Worm (Caenorhabditis elegans) whole organism, L1 larva: ENCODE results near the gene pals-34.

Source experiments
- C04F5.9 ChIP-seq: sonication (generic microtip); optimal IDR thresholded peaks from 2 replicates; lab custom pipeline; 2016; ENCODE audit warnings: missing genetic modification characterization, missing compliant biosample characterization
- C16A3.4 ChIP-seq: fragments of 150-350 bp; optimal IDR thresholded peaks from 2 replicates; lab custom pipeline; 2014; ENCODE audit warnings: missing biosample characterization, missing genetic modification characterization
- alr-1 ChIP-seq: fragments of 200-800 bp; sonication (Bioruptor generic); optimal IDR thresholded peaks from 2 replicates; lab custom pipeline; 2018; ENCODE audit warnings: borderline replicate concordance, mild to moderate bottlenecking, missing genetic modification characterization, missing compliant biosample characterization
- aly-2 ChIP-seq: fragments of 150-350 bp; optimal IDR thresholded peaks from 2 replicates; lab custom pipeline; 2014; ENCODE audit warnings: missing biosample characterization, missing genetic modification characterization
- blmp-1 ChIP-seq: fragments of 150-350 bp; optimal IDR thresholded peaks from 2 replicates; lab custom pipeline; 2014; ENCODE audit warnings: missing biosample characterization, missing genetic modification characterization
- ceh-82 ChIP-seq, 3 experiments: fragments of 150-350 bp in 1 of 3; sonication (generic microtip) in 2 of 3; optimal IDR thresholded peaks; 2 replicates each; lab custom pipeline; 2014 to 2017; ENCODE audit warnings: missing biosample characterization in 3 of 3, missing genetic modification characterization in 3 of 3
- ceh-88 ChIP-seq: fragments of 200-800 bp; sonication (Bioruptor generic); IDR thresholded peaks from 2 replicates; pipeline ENCODE4 v1.3.6; 2022; ENCODE audit warnings: missing genetic modification characterization, missing compliant biosample characterization
- ces-1 ChIP-seq: fragments of 150-350 bp; optimal IDR thresholded peaks from 2 replicates; lab custom pipeline; 2014; ENCODE audit warnings: missing biosample characterization, missing genetic modification reagents, missing genetic modification characterization
- dsc-1 ChIP-seq: sonication (generic microtip); optimal IDR thresholded peaks from 2 replicates; lab custom pipeline; 2016; ENCODE audit warnings: mild to moderate bottlenecking, missing genetic modification characterization, missing compliant biosample characterization
- egl-13 ChIP-seq: sonication (generic microtip); optimal IDR thresholded peaks from 2 replicates; lab custom pipeline; 2016; ENCODE audit warnings: missing genotype, missing genetic modification reagents, missing genetic modification characterization, missing compliant biosample characterization
- fkh-4 ChIP-seq: sonication (generic microtip); optimal IDR thresholded peaks from 2 replicates; lab custom pipeline; 2016; ENCODE audit warnings: missing compliant biosample characterization, missing genetic modification characterization, borderline replicate concordance
- fkh-8 ChIP-seq: sonication (generic microtip); optimal IDR thresholded peaks from 2 replicates; lab custom pipeline; 2016; ENCODE audit warnings: mild to moderate bottlenecking, missing genetic modification characterization, missing compliant biosample characterization
- fos-1 ChIP-seq: fragments of 150-350 bp; optimal IDR thresholded peaks from 2 replicates; lab custom pipeline; 2014; ENCODE audit warnings: missing biosample characterization, missing genetic modification characterization
- grh-1 ChIP-seq: fragments of 200-800 bp; sonication (Bioruptor generic); IDR thresholded peaks from 2 replicates; pipeline ENCODE4 v1.3.6; 2022; ENCODE audit warnings: missing genetic modification reagents, missing genetic modification characterization, missing compliant biosample characterization
- hlh-17 ChIP-seq: fragments of 200-800 bp; sonication (Bioruptor generic); optimal IDR thresholded peaks from 2 replicates; lab custom pipeline; 2018; ENCODE audit warnings: missing genetic modification characterization, mild to moderate bottlenecking, missing compliant biosample characterization, moderate library complexity, borderline replicate concordance
- hpl-2 ChIP-seq: fragments of 150-350 bp; optimal IDR thresholded peaks from 2 replicates; lab custom pipeline; 2014; ENCODE audit warnings: missing biosample characterization, missing genetic modification reagents, missing genetic modification characterization
- irx-1 ChIP-seq: sonication (generic microtip); optimal IDR thresholded peaks from 2 replicates; lab custom pipeline; 2016; ENCODE audit warnings: missing genetic modification characterization, missing compliant biosample characterization
- lin-14 ChIP-seq: fragments of 200-800 bp; sonication (Bioruptor generic); optimal IDR thresholded peaks from 2 replicates; lab custom pipeline; 2018; ENCODE audit warnings: mild to moderate bottlenecking, missing genetic modification characterization, moderate library complexity, missing compliant biosample characterization
- lin-35 ChIP-seq, 2 experiments: fragments of 150-350 bp; optimal IDR thresholded peaks; 2 replicates each; lab custom pipeline; 2014; ENCODE audit warnings: missing biosample characterization in 2 of 2, missing genetic modification characterization in 2 of 2, missing genetic modification reagents in 2 of 2
- lir-3 ChIP-seq: sonication (generic microtip); optimal IDR thresholded peaks from 2 replicates; lab custom pipeline; 2016; ENCODE audit warnings: mild to moderate bottlenecking, missing genetic modification characterization, moderate library complexity, missing compliant biosample characterization; ENCODE audit not compliant: poor library complexity
- mab-9 ChIP-seq: fragments of 200-800 bp; sonication (Bioruptor generic); IDR thresholded peaks from 2 replicates; pipeline ENCODE4 v1.3.6; 2022; ENCODE audit warnings: missing genetic modification reagents, missing genetic modification characterization, missing compliant biosample characterization
- nhr-12 ChIP-seq: sonication (generic microtip); optimal IDR thresholded peaks from 2 replicates; lab custom pipeline; 2017; ENCODE audit warnings: missing biosample characterization, missing genetic modification characterization
- nhr-20 ChIP-seq: sonication (generic microtip); optimal IDR thresholded peaks from 2 replicates; lab custom pipeline; 2016; ENCODE audit warnings: mild to moderate bottlenecking, missing genetic modification characterization, missing compliant biosample characterization
- nhr-47 ChIP-seq: sonication (generic microtip); optimal IDR thresholded peaks from 2 replicates; lab custom pipeline; 2016; ENCODE audit warnings: mild to moderate bottlenecking, missing genetic modification characterization, moderate library complexity, missing compliant biosample characterization
- nhr-76 ChIP-seq: sonication (generic microtip); optimal IDR thresholded peaks from 2 replicates; lab custom pipeline; 2017; ENCODE audit warnings: missing biosample characterization, missing genetic modification characterization
- nhr-84 ChIP-seq: sonication (generic microtip); optimal IDR thresholded peaks from 2 replicates; lab custom pipeline; 2017; ENCODE audit warnings: missing biosample characterization, missing genetic modification characterization
- nhr-90 ChIP-seq: sonication (generic microtip); optimal IDR thresholded peaks from 2 replicates; lab custom pipeline; 2016; ENCODE audit warnings: mild to moderate bottlenecking, missing genetic modification characterization, missing compliant biosample characterization; ENCODE audit not compliant: poor library complexity
- pag-3 ChIP-seq: sonication (generic microtip); optimal IDR thresholded peaks from 2 replicates; lab custom pipeline; 2017; ENCODE audit warnings: missing genetic modification characterization, mild to moderate bottlenecking, missing compliant biosample characterization, antibody characterized with exemption, borderline replicate concordance; ENCODE audit not compliant: insufficient read depth
- pax-3 ChIP-seq: fragments of 200-800 bp; sonication (Bioruptor generic); optimal IDR thresholded peaks from 2 replicates; lab custom pipeline; 2018; ENCODE audit warnings: mild to moderate bottlenecking, missing genetic modification characterization, moderate library complexity, missing compliant biosample characterization
- pqm-1 ChIP-seq: sonication (generic microtip); optimal IDR thresholded peaks from 3 replicates; lab custom pipeline; 2017; ENCODE audit warnings: missing biosample characterization, missing genetic modification characterization
- snu-23 ChIP-seq: sonication (generic microtip); optimal IDR thresholded peaks from 2 replicates; lab custom pipeline; 2016; ENCODE audit warnings: missing genetic modification characterization, missing compliant biosample characterization
- sox-4 ChIP-seq: sonication (generic microtip); optimal IDR thresholded peaks from 2 replicates; lab custom pipeline; 2016; ENCODE audit warnings: missing genetic modification characterization, missing compliant biosample characterization
- sptf-1 ChIP-seq: fragments of 150-350 bp; optimal IDR thresholded peaks from 2 replicates; lab custom pipeline; 2014; ENCODE audit warnings: missing biosample characterization, missing genetic modification characterization
- swsn-7 ChIP-seq: sonication (generic microtip); optimal IDR thresholded peaks from 2 replicates; lab custom pipeline; 2016; ENCODE audit warnings: missing genetic modification characterization, missing compliant biosample characterization
- tbx-2 ChIP-seq: sonication (generic microtip); optimal IDR thresholded peaks from 2 replicates; lab custom pipeline; 2016; ENCODE audit warnings: missing genetic modification characterization, missing compliant biosample characterization
- unc-30 ChIP-seq: sonication (generic microtip); optimal IDR thresholded peaks from 2 replicates; lab custom pipeline; 2017; ENCODE audit warnings: missing biosample characterization, missing genetic modification characterization
- unc-62 ChIP-seq: fragments of 150-350 bp; optimal IDR thresholded peaks from 2 replicates; lab custom pipeline; 2014; ENCODE audit warnings: missing biosample characterization, missing genetic modification reagents, missing genetic modification characterization
- xbp-1 ChIP-seq: sonication (generic microtip); optimal IDR thresholded peaks from 2 replicates; lab custom pipeline; 2016; ENCODE audit warnings: missing genetic modification characterization, missing compliant biosample characterization
- zip-4 ChIP-seq: fragments of 200-800 bp; sonication (Bioruptor generic); optimal IDR thresholded peaks from 2 replicates; lab custom pipeline; 2018; ENCODE audit warnings: mild to moderate bottlenecking, missing genetic modification characterization, moderate library complexity, missing compliant biosample characterization
- ztf-11 ChIP-seq, 2 experiments: sonication (generic microtip); optimal IDR thresholded peaks; 2 replicates each; lab custom pipeline; 2016 to 2017; ENCODE audit warnings: missing genetic modification characterization in 2 of 2, missing biosample characterization in 1 of 2, missing compliant biosample characterization in 1 of 2

Gene pals-34

ce11 chrV:7952855-7953254 is 3.4 kb downstream of the pals-34 start, which contains the start of gene clec-216:
TSS of gene clec-216 (minus strand) at chrV:7952955.
- TF ChIP-seq hlh-17 (GFP tag; lab: Kevin White, UChicago) (no peak), ceh-88 (no peak), nhr-84 (no peak), irx-1 (tag; lab: Kevin White, UChicago) (no peak), C04F5.9 (tag; lab: Kevin White, UChicago) (no peak), grh-1 (no peak), snu-23 (GFP tag; lab: Kevin White, UChicago) (no peak), pag-3 (tag; lab: Kevin White, UChicago) (no peak), hpl-2 (GFP tag; lab: Kevin White, UChicago) (no peak), xbp-1 (tag; lab: Kevin White, UChicago) (no peak), sptf-1 (no peak), pqm-1 (tag; lab: Kevin White, UChicago) (no peak), dsc-1 (no peak), zip-4 (no peak)

ce11 chrV:7946229-7946628 is 10.1 kb downstream of the pals-34 start:
- TF ChIP-seq unc-62 (no peak), swsn-7 (tag; lab: Kevin White, UChicago) (no peak), nhr-12 (tag; lab: Kevin White, UChicago) (no peak), dsc-1 (peak; percentile 48), fkh-8 (tag; lab: Kevin White, UChicago) (peak; percentile 14), lin-35 (GFP tag; optimal IDR thresholded peaks at IDR 0.05; lab: Kevin White, UChicago) (no peak), nhr-90 (tag; lab: Kevin White, UChicago) (no peak), blmp-1 (tag; lab: Kevin White, UChicago) (no peak)

DNA sequence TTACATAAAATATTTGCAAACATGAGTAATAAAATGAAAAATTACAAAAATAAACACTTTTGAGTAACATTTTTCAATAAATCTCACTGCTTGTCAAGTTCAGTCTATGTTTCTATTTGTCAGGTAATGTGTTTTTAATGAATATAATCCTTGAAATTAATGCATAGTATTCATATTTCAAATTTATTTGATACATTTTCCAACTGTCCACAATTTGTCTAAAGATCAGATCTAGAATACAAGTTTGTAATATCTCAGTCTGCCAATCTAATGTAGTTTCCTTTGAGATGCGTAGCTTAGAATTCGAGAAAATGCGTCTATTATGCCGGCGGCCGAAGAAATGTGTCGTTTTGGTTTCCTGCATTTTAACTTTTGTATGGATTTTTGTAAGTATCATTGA is 12.7 kb downstream of the pals-34 start, which contains the start of gene Y97E10B.1:
Y97E10B.1 (plus strand) TSS at position 301 of the 400 bp plus-strand sequence.
- no peak for TF ChIP-seq nhr-47 (tag; lab: Kevin White, UChicago)
- TF ChIP-seq mab-9, result no peak
- TF ChIP-seq fos-1 (tag; lab: Kevin White, UChicago), result no peak
- TF ChIP-seq ztf-11 (tag; optimal IDR thresholded peaks at IDR 0.05; lab: Kevin White, UChicago), result no peak
- TF ChIP-seq sptf-1, result no peak
- TF ChIP-seq nhr-76 (tag; lab: Kevin White, UChicago), result no peak
- TF ChIP-seq tbx-2 (tag; lab: Kevin White, UChicago), result no peak
- TF ChIP-seq lir-3 (tag; lab: Kevin White, UChicago), result no peak
- no peak for TF ChIP-seq nhr-20
- no peak for TF ChIP-seq fkh-8 (tag; lab: Kevin White, UChicago)
- no peak for TF ChIP-seq sox-4
- TF ChIP-seq pag-3 (tag; lab: Kevin White, UChicago), result no peak
- no peak for TF ChIP-seq ces-1 (GFP tag; lab: Kevin White, UChicago)
- TF ChIP-seq C16A3.4 (tag; lab: Kevin White, UChicago), result no peak
- TF ChIP-seq lin-14 (GFP tag; lab: Kevin White, UChicago), result no peak
- TF ChIP-seq pax-3 (tag; lab: Kevin White, UChicago), result no peak
- TF ChIP-seq aly-2 (tag; lab: Kevin White, UChicago), result no peak
- TF ChIP-seq, all 84 proteins: peak for 0

DNA sequence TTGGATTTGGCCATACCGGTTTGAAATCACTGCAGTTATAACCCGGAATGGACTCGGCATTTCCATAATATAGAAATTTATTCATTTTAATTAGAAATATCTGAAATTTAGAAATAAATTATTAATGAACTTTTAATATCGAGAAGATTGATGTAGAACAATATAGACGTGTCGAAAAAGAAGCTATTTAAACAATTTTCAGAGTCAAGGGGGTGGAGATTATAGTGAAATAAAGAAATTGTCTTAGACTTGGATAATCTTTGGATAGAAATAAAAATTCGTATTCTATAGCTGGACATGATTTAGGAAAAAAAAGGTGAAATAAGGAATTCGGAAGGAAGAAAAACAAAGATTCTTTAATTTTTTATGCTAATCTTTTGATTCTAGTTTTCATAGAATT is 16.0 kb downstream of the pals-34 start, which contains the start of gene srt-53:
srt-53 (minus strand) TSS at position 101 of the 400 bp plus-strand sequence.
- TF ChIP-seq fkh-4 (tag; lab: Kevin White, UChicago) (no peak), nhr-76 (tag; lab: Kevin White, UChicago) (no peak), unc-30 (tag; lab: Kevin White, UChicago) (no peak), alr-1 (tag; lab: Kevin White, UChicago) (no peak), ztf-11 (tag; optimal IDR thresholded peaks at IDR 0.05; lab: Kevin White, UChicago) (no peak), pax-3 (tag; lab: Kevin White, UChicago) (no peak), egl-13 (tag; lab: Kevin White, UChicago) (no peak), zip-4 (no peak), ceh-82 (tag; optimal IDR thresholded peaks at IDR 0.05; lab: Kevin White, UChicago) (no peak), nhr-90 (tag; lab: Kevin White, UChicago) (no peak)
